Worm (Caenorhabditis elegans) whole organism, young adult: ENCODE measurements around the gene F09E5.8.

ENCODE experiments used
- B0261.1 ChIP-seq: sonication (generic microtip); optimal IDR thresholded peaks from 2 replicates; lab custom pipeline; 2016; ENCODE audit warnings: mild to moderate bottlenecking, missing genetic modification characterization, moderate library complexity, missing compliant biosample characterization
- B0336.3 ChIP-seq: fragments of 200-800 bp; sonication (Bioruptor generic); IDR thresholded peaks from 2 replicates; pipeline ENCODE4 v1.3.6; 2022; ENCODE audit warnings: missing genetic modification characterization, missing compliant biosample characterization
- D2030.7 ChIP-seq: fragments of 200-800 bp; sonication (Bioruptor generic); IDR thresholded peaks from 2 replicates; pipeline ENCODE4 v1.3.6; 2022; ENCODE audit warnings: missing genetic modification reagents, missing genetic modification characterization, missing compliant biosample characterization
- F10E7.11 ChIP-seq: sonication (generic microtip); optimal IDR thresholded peaks from 2 replicates; lab custom pipeline; 2017; ENCODE audit warnings: mild to moderate bottlenecking, missing genetic modification characterization, moderate library complexity, missing compliant biosample characterization
- F22D6.2 ChIP-seq: sonication (generic microtip); optimal IDR thresholded peaks from 2 replicates; lab custom pipeline; 2016; ENCODE audit warnings: mild to moderate bottlenecking, missing genetic modification characterization, missing compliant biosample characterization
- F39B2.1 ChIP-seq: fragments of 200-800 bp; sonication (Bioruptor generic); IDR thresholded peaks from 2 replicates; pipeline ENCODE4 v1.3.6; 2022; ENCODE audit warnings: missing genetic modification reagents, missing genetic modification characterization, missing compliant biosample characterization
- F52B5.7 ChIP-seq: sonication (generic microtip); optimal IDR thresholded peaks from 2 replicates; lab custom pipeline; 2016; ENCODE audit warnings: mild to moderate bottlenecking, missing genetic modification characterization, missing compliant biosample characterization
- F55B11.4 ChIP-seq: sonication (generic microtip); optimal IDR thresholded peaks from 2 replicates; lab custom pipeline; 2016; ENCODE audit warnings: missing compliant biosample characterization, missing genetic modification characterization, borderline replicate concordance; ENCODE audit not compliant: insufficient read depth
- F57C9.4 ChIP-seq: sonication (generic microtip); optimal IDR thresholded peaks from 2 replicates; lab custom pipeline; 2017; ENCODE audit warnings: mild to moderate bottlenecking, missing genetic modification characterization, missing compliant biosample characterization
- T07F8.4 ChIP-seq: sonication (generic microtip); optimal IDR thresholded peaks from 2 replicates; lab custom pipeline; 2016; ENCODE audit warnings: mild to moderate bottlenecking, missing genetic modification characterization, moderate library complexity, missing compliant biosample characterization
- T26A5.8 ChIP-seq: sonication (generic microtip); optimal IDR thresholded peaks from 2 replicates; lab custom pipeline; 2016; ENCODE audit warnings: missing genetic modification characterization, missing compliant biosample characterization
- Y95B8A.8 ChIP-seq: fragments of 200-800 bp; sonication (Bioruptor generic); IDR thresholded peaks from 2 replicates; pipeline ENCODE4 v1.3.6; 2022; ENCODE audit warnings: missing genetic modification reagents, missing genetic modification characterization, missing compliant biosample characterization
- ZK185.1 ChIP-seq: sonication (generic microtip); optimal IDR thresholded peaks from 2 replicates; lab custom pipeline; 2016; ENCODE audit warnings: mild to moderate bottlenecking, missing genetic modification characterization, missing compliant biosample characterization; ENCODE audit not compliant: poor library complexity, severe bottlenecking
- aptf-3 ChIP-seq: fragments of 200-800 bp; sonication (Bioruptor generic); IDR thresholded peaks from 2 replicates; pipeline ENCODE4 v1.3.6; 2022; ENCODE audit warnings: missing genetic modification characterization, missing compliant biosample characterization
- athp-1 ChIP-seq: sonication (generic microtip); optimal IDR thresholded peaks from 2 replicates; lab custom pipeline; 2017; ENCODE audit warnings: mild to moderate bottlenecking, missing genetic modification characterization, missing compliant biosample characterization
- attf-3 ChIP-seq: fragments of 200-800 bp; sonication (Bioruptor generic); conservative IDR thresholded peaks from 2 replicates; pipeline ENCODE4 v1.3.6; 2022; ENCODE audit warnings: missing genetic modification reagents, missing genetic modification characterization, missing compliant biosample characterization
- attf-5 ChIP-seq: fragments of 200-800 bp; sonication (Bioruptor generic); optimal IDR thresholded peaks from 2 replicates; lab custom pipeline; 2018; ENCODE audit warnings: mild to moderate bottlenecking, missing genetic modification characterization, missing compliant biosample characterization
- ccch-3 ChIP-seq: fragments of 200-800 bp; sonication (Bioruptor generic); optimal IDR thresholded peaks from 2 replicates; lab custom pipeline; 2018; ENCODE audit warnings: mild to moderate bottlenecking, missing genetic modification characterization, missing compliant biosample characterization
- cebp-1 ChIP-seq, 2 experiments: fragments of 200-800 bp in 1 of 2; sonication (Bioruptor generic) in 1 of 2; sonication (generic microtip) in 1 of 2; IDR thresholded peaks in 1 of 2; optimal IDR thresholded peaks in 1 of 2; 2 replicates each; pipeline versions ENCODE4 v1.3.6 to Lab custom; 2017 to 2022; ENCODE audit warnings: missing compliant biosample characterization in 2 of 2, missing genetic modification characterization in 2 of 2, mild to moderate bottlenecking in 1 of 2, missing genetic modification reagents in 1 of 2, moderate library complexity in 1 of 2
- ceh-40 ChIP-seq: fragments of 200-800 bp; sonication (Bioruptor generic); IDR thresholded peaks from 2 replicates; pipeline ENCODE4 v1.3.6; 2022; ENCODE audit warnings: missing genetic modification characterization, missing compliant biosample characterization
- ceh-58 ChIP-seq: fragments of 200-800 bp; sonication (Bioruptor generic); IDR thresholded peaks from 2 replicates; pipeline ENCODE4 v1.3.6; 2022; ENCODE audit warnings: missing genetic modification characterization, missing compliant biosample characterization
- chd-7 ChIP-seq: sonication (generic microtip); optimal IDR thresholded peaks from 2 replicates; lab custom pipeline; 2016; ENCODE audit warnings: mild to moderate bottlenecking, missing genetic modification characterization, moderate library complexity, missing compliant biosample characterization
- egrh-3 ChIP-seq: fragments of 200-800 bp; sonication (Bioruptor generic); IDR thresholded peaks from 2 replicates; pipeline ENCODE4 v1.3.6; 2022; ENCODE audit warnings: missing genetic modification reagents, missing genetic modification characterization, missing compliant biosample characterization
- ekl-4 ChIP-seq: fragments of 200-800 bp; sonication (Bioruptor generic); IDR thresholded peaks from 2 replicates; pipeline ENCODE4 v1.3.6; 2022; ENCODE audit warnings: missing genetic modification reagents, missing genetic modification characterization, missing compliant biosample characterization
- ets-4 ChIP-seq: fragments of 200-800 bp; sonication (Bioruptor generic); optimal IDR thresholded peaks from 2 replicates; lab custom pipeline; 2018; ENCODE audit warnings: mild to moderate bottlenecking, missing genetic modification characterization, missing compliant biosample characterization
- hrde-1 ChIP-seq: sonication (generic microtip); optimal IDR thresholded peaks from 2 replicates; lab custom pipeline; 2016; ENCODE audit warnings: missing genetic modification characterization, mild to moderate bottlenecking, missing compliant biosample characterization, moderate library complexity, missing genotype, missing genetic modification reagents, borderline replicate concordance
- lin-40 ChIP-seq: sonication (generic microtip); optimal IDR thresholded peaks from 2 replicates; lab custom pipeline; 2016; ENCODE audit warnings: missing genetic modification characterization, mild to moderate bottlenecking, missing compliant biosample characterization, missing genotype, missing genetic modification reagents
- lsy-27 ChIP-seq: sonication (generic microtip); optimal IDR thresholded peaks from 2 replicates; lab custom pipeline; 2017; ENCODE audit warnings: missing genetic modification characterization, mild to moderate bottlenecking, missing compliant biosample characterization, antibody characterized with exemption, missing genotype, borderline replicate concordance; ENCODE audit not compliant: insufficient read depth
- madf-3 ChIP-seq: fragments of 200-800 bp; sonication (Bioruptor generic); IDR thresholded peaks from 2 replicates; pipeline ENCODE4 v1.3.6; 2022; ENCODE audit warnings: missing genetic modification reagents, missing genetic modification characterization, missing compliant biosample characterization
- madf-6 ChIP-seq: fragments of 200-800 bp; sonication (Bioruptor generic); IDR thresholded peaks from 2 replicates; pipeline ENCODE4 v1.3.6; 2022; ENCODE audit warnings: missing genetic modification reagents, missing genetic modification characterization, missing compliant biosample characterization
- madf-8 ChIP-seq: fragments of 200-800 bp; sonication (Bioruptor generic); conservative IDR thresholded peaks from 2 replicates; pipeline ENCODE4 v1.3.6; 2022; ENCODE audit warnings: missing genetic modification reagents, missing genetic modification characterization, missing compliant biosample characterization
- mcd-1 ChIP-seq: fragments of 200-800 bp; sonication (Bioruptor generic); IDR thresholded peaks from 2 replicates; pipeline ENCODE4 v1.3.6; 2022; ENCODE audit warnings: missing genetic modification reagents, missing genetic modification characterization, missing compliant biosample characterization
- mxl-1 ChIP-seq: sonication (generic microtip); optimal IDR thresholded peaks from 2 replicates; lab custom pipeline; 2016; ENCODE audit warnings: missing genetic modification characterization, missing compliant biosample characterization
- nhr-120 ChIP-seq: fragments of 200-800 bp; sonication (Bioruptor generic); IDR thresholded peaks from 2 replicates; pipeline ENCODE4 v1.3.6; 2022; ENCODE audit warnings: missing genetic modification characterization, missing compliant biosample characterization
- nhr-179 ChIP-seq: sonication (generic microtip); optimal IDR thresholded peaks from 2 replicates; lab custom pipeline; 2016; ENCODE audit warnings: mild to moderate bottlenecking, missing genetic modification characterization, missing compliant biosample characterization
- nhr-90 ChIP-seq: sonication (generic microtip); optimal IDR thresholded peaks from 2 replicates; lab custom pipeline; 2016; ENCODE audit warnings: missing genotype, mild to moderate bottlenecking, missing genetic modification characterization, missing compliant biosample characterization
- pbrm-1 ChIP-seq: fragments of 200-800 bp; sonication (Bioruptor generic); IDR thresholded peaks from 2 replicates; pipeline ENCODE4 v1.3.6; 2022; ENCODE audit warnings: missing genetic modification reagents, missing genetic modification characterization, missing compliant biosample characterization
- rec-8 ChIP-seq, 2 experiments: sonication (generic microtip); optimal IDR thresholded peaks; 2 replicates each; lab custom pipeline; 2016; ENCODE audit warnings: mild to moderate bottlenecking in 2 of 2, missing genetic modification characterization in 2 of 2, missing genetic modification reagents in 2 of 2, missing genotype in 2 of 2, missing biosample characterization in 1 of 2, missing compliant biosample characterization in 1 of 2, moderate library complexity in 1 of 2
- rpc-1 ChIP-seq, 2 experiments: fragments of 150-350 bp in 1 of 2; sonication (generic microtip) in 1 of 2; optimal IDR thresholded peaks; 2 replicates each; lab custom pipeline; 2014 to 2018; ENCODE audit warnings: missing biosample characterization in 1 of 2, missing genetic modification characterization in 1 of 2, missing genetic modification reagents in 1 of 2, missing genotype in 1 of 2
- sea-2 ChIP-seq: fragments of 200-800 bp; sonication (Bioruptor generic); IDR thresholded peaks from 2 replicates; pipeline ENCODE4 v1.3.6; 2022; ENCODE audit warnings: missing genetic modification characterization, missing compliant biosample characterization
- snpc-1.1 ChIP-seq: sonication (generic microtip); optimal IDR thresholded peaks from 2 replicates; lab custom pipeline; 2017; ENCODE audit warnings: missing genetic modification characterization, mild to moderate bottlenecking, missing compliant biosample characterization, antibody characterized with exemption, moderate library complexity, missing genotype, missing genetic modification reagents; ENCODE audit not compliant: insufficient read depth
- snpc-1.3 ChIP-seq: sonication (generic microtip); optimal IDR thresholded peaks from 2 replicates; lab custom pipeline; 2017; ENCODE audit warnings: missing genetic modification characterization, mild to moderate bottlenecking, missing compliant biosample characterization, antibody characterized with exemption, moderate library complexity, missing genotype, missing genetic modification reagents; ENCODE audit not compliant: insufficient read depth
- snpc-3.4 ChIP-seq: sonication (generic microtip); optimal IDR thresholded peaks from 2 replicates; lab custom pipeline; 2017; ENCODE audit warnings: missing genetic modification characterization, mild to moderate bottlenecking, missing compliant biosample characterization, antibody characterized with exemption, moderate library complexity, missing genotype, missing genetic modification reagents
- tlf-1 ChIP-seq: fragments of 200-800 bp; sonication (Bioruptor generic); optimal IDR thresholded peaks from 2 replicates; lab custom pipeline; 2018; ENCODE audit warnings: mild to moderate bottlenecking, missing genetic modification characterization, missing compliant biosample characterization
- unc-130 ChIP-seq: sonication (generic microtip); optimal IDR thresholded peaks from 2 replicates; lab custom pipeline; 2016; ENCODE audit warnings: missing genetic modification reagents, missing genetic modification characterization, missing compliant biosample characterization
- ztf-18 ChIP-seq: sonication (generic microtip); optimal IDR thresholded peaks from 2 replicates; lab custom pipeline; 2016; ENCODE audit warnings: missing genotype, mild to moderate bottlenecking, missing genetic modification characterization, missing compliant biosample characterization

Gene F09E5.8

ce11 chrII:5353642-5354041 is 3.2 kb downstream of the F09E5.8 start (continued):
- peak; percentile 68 for TF ChIP-seq snpc-1.3
- peak; percentile 43 for TF ChIP-seq snpc-1.1
- peak; percentile 92 for TF ChIP-seq F52B5.7
- TF ChIP-seq lin-40 (tag; lab: Kevin White, UChicago): peak; percentile 9
- peak; percentile 76 for TF ChIP-seq rpc-1 (optimal IDR thresholded peaks at IDR 0.05; lab: Kevin White, UChicago)
- peak; percentile 93 for TF ChIP-seq rpc-1 (tag; optimal IDR thresholded peaks at IDR 0.05; lab: Kevin White, UChicago)
- 0 out of 2 replicates have a peak, but pooled peaks have one; percentile 77 for TF ChIP-seq madf-3 (GFP tag; lab: Robert Waterston, UW)
- peak; percentile 43 for TF ChIP-seq nhr-179
- peak; percentile 40 for TF ChIP-seq unc-130 (GFP tag; lab: Kevin White, UChicago)
- no peak for TF ChIP-seq ets-4 (GFP tag; lab: Kevin White, UChicago)
- peak; percentile 98 for TF ChIP-seq aptf-3 (GFP tag; lab: Robert Waterston, UW)
- no peak for TF ChIP-seq F55B11.4
- TF ChIP-seq madf-8 (GFP tag; lab: Robert Waterston, UW): no peak
- peak; percentile 69; the same call in 1 of the 2 replicates for TF ChIP-seq ekl-4 (GFP tag; lab: Robert Waterston, UW)
- TF ChIP-seq attf-5: peak; percentile 65
- TF ChIP-seq T26A5.8: peak; percentile 78
- no peak for TF ChIP-seq sea-2 (GFP tag; lab: Robert Waterston, UW)
- peak; percentile 89 for TF ChIP-seq athp-1
- TF ChIP-seq ceh-40 (GFP tag; lab: Robert Waterston, UW): peak; percentile 90
- no peak for TF ChIP-seq F39B2.1 (GFP tag; lab: Robert Waterston, UW)
- TF ChIP-seq Y95B8A.8 (GFP tag; lab: Robert Waterston, UW): 0 out of 2 replicates have a peak, but pooled peaks have one; percentile 75
- TF ChIP-seq T07F8.4 (tag; lab: Kevin White, UChicago): no peak
- TF ChIP-seq madf-6 (GFP tag; lab: Robert Waterston, UW): peak; percentile 72
- peak; percentile 40 for TF ChIP-seq F22D6.2 (tag; lab: Kevin White, UChicago)
- TF ChIP-seq ztf-18 (tag; lab: Kevin White, UChicago): peak; percentile 46
- TF ChIP-seq nhr-90: peak; percentile 85
- no peak for TF ChIP-seq lsy-27 (tag; lab: Kevin White, UChicago)
- peak; percentile 38 for TF ChIP-seq mxl-1 (tag; lab: Kevin White, UChicago)
- no peak for TF ChIP-seq snpc-3.4 (tag; lab: Kevin White, UChicago)
- TF ChIP-seq B0261.1: peak; percentile 74
- peak; percentile 93 for TF ChIP-seq B0336.3 (GFP tag; lab: Robert Waterston, UW)
- no peak for TF ChIP-seq attf-3 (GFP tag; lab: Robert Waterston, UW)
- peak; percentile 54 for TF ChIP-seq ZK185.1 (tag; lab: Kevin White, UChicago)
- peak; percentile 80 to 84 for TF ChIP-seq rec-8 (tag; optimal IDR thresholded peaks at IDR 0.05; lab: Kevin White, UChicago)
- TF ChIP-seq egrh-3 (GFP tag; lab: Robert Waterston, UW): no peak
- TF ChIP-seq F57C9.4: peak; percentile 77
- peak; percentile 92 for TF ChIP-seq ceh-58 (GFP tag; lab: Robert Waterston, UW)
- TF ChIP-seq tlf-1 (GFP tag; lab: Kevin White, UChicago): peak; percentile 10
- peak; percentile 95 for TF ChIP-seq F10E7.11 (tag; lab: Kevin White, UChicago)
- peak; percentile 39; the same call in 1 of the 2 replicates for TF ChIP-seq cebp-1 (GFP tag; IDR thresholded peaks at IDR 0.05; lab: Robert Waterston, UW)
- peak; percentile 66 for TF ChIP-seq cebp-1 (tag; optimal IDR thresholded peaks at IDR 0.05; lab: Kevin White, UChicago)
- peak; percentile 37; the same call in 1 of the 2 replicates for TF ChIP-seq D2030.7 (GFP tag; lab: Robert Waterston, UW)
- no peak for TF ChIP-seq nhr-120
- no peak for TF ChIP-seq mcd-1 (GFP tag; lab: Robert Waterston, UW)
- TF ChIP-seq hrde-1 (tag; lab: Kevin White, UChicago): peak; percentile 85
- TF ChIP-seq ccch-3 (GFP tag; lab: Kevin White, UChicago): no peak
- peak; percentile 76 for TF ChIP-seq chd-7 (tag; lab: Kevin White, UChicago)
- peak; percentile 77 for TF ChIP-seq pbrm-1 (GFP tag; lab: Robert Waterston, UW)
